Worm (Caenorhabditis elegans): ENCODE results near the gene nlp-9.

- no peak for TF ChIP-seq pag-3 (tag; optimal IDR thresholded peaks at IDR 0.05; ENCODE audit: borderline replicate concordance, insufficient read depth)
- TF ChIP-seq ceh-88 (GFP tag; IDR thresholded peaks at IDR 0.05) = no peak
- TF ChIP-seq unc-30 (tag; optimal IDR thresholded peaks at IDR 0.05) = no peak
- no peak for TF ChIP-seq lin-15B (tag; optimal IDR thresholded peaks at IDR 0.05)
Observed at ce11 chrV:4181727-4182126, 37.7 kb upstream of the nlp-9 start.

Data from whole organism, L1 larva.